Fruit fly (Drosophila melanogaster): ENCODE measurements around the gene CG6766.

The CG6766 gene

DNA sequence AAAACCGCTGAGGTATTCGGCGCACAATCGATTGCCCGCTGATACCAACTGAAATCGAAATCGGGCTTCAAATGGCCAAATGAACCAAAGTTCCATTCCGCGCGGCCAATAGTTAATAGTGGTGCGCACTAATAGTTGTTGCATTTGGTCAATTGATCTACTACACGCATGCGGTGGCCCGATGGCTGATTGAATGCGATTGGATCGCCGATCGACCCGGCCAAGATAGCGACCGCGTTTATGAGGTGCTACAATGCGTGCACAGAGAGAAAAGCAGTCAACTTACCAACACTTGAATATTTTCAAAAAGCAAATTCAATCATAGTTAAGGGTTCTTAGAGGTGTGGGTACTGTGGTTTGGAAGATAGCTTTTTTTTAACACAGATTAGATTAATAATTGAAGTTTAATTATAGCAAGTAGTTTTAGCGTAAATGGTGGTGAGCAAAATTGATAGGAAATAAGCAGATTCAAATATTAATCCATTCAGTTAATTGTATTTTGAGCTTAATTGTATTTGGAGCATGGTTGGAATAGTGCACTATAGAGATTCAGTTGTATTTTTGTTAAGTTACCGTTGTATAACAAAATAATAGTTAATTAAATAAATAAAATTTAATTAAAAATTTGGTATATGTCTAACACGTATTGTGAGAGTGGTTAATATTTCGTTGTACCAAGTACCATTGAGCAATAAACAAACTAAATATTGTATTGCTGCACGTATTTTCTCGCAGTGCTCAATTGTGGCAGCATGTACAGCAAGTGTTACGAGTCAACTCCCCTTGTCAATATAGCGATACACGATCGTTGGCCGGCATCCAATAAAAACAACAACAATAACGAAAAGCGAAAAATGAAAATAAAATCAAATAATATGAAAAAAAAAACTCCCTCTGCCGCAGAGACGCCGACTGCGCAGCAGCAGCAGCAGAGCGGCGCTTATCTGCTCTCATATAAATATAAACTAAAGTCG lies 13.7 kb downstream of the CG6766 start:
- TF ChIP-seq CG6276 (GFP tag; optimal IDR thresholded peaks at IDR 0.05) (peak; percentile 86), Sox102F (GFP tag; optimal IDR thresholded peaks at IDR 0.05) (peak; percentile 43), eg (GFP tag; IDR thresholded peaks at IDR 0.05) (peak; percentile 91), Hr38 (GFP tag; optimal IDR thresholded peaks at IDR 0.05) (no peak), CG34406 (GFP tag; optimal IDR thresholded peaks at IDR 0.05) (peak; percentile 84), Lpt (GFP tag; optimal IDR thresholded peaks at IDR 0.05) (no peak), svp (GFP tag) (peak; percentile 87), Blimp-1 (GFP tag; optimal IDR thresholded peaks at IDR 0.05) (peak; percentile 58), CG11902 (GFP tag; optimal IDR thresholded peaks at IDR 0.05) (peak; percentile 65), spab (GFP tag; optimal IDR thresholded peaks at IDR 0.05) (peak; percentile 75), salr (GFP tag; optimal IDR thresholded peaks at IDR 0.05) (peak; percentile 47 to 88), Sox15 (GFP tag; optimal IDR thresholded peaks at IDR 0.05) (peak; percentile 73), CG11762 (GFP tag; optimal IDR thresholded peaks at IDR 0.05; ENCODE audit: insufficient read depth) (peak; percentile 53), Smox (GFP tag; optimal IDR thresholded peaks at IDR 0.05) (peak; percentile 65), achi (GFP tag; optimal IDR thresholded peaks at IDR 0.05) (peak; percentile 75), Ets96B (tag; optimal IDR thresholded peaks at IDR 0.05) (peak; percentile 77), CG10631 (GFP tag; optimal IDR thresholded peaks at IDR 0.05) (peak; percentile 82), esn (GFP tag; optimal IDR thresholded peaks at IDR 0.05) (peak; percentile 84), CG32006 (GFP tag; optimal IDR thresholded peaks at IDR 0.05) (peak; percentile 92), Gug (GFP tag; IDR thresholded peaks at IDR 0.05) (peak; percentile 56), lz (GFP tag; optimal IDR thresholded peaks at IDR 0.05) (peak; percentile 75), dsx (GFP tag; optimal IDR thresholded peaks at IDR 0.05; ENCODE audit: poor library complexity, severe bottlenecking) (peak; percentile 79), cyc (GFP tag; optimal IDR thresholded peaks at IDR 0.05) (peak; percentile 40), Met (GFP tag; optimal IDR thresholded peaks at IDR 0.05) (peak; percentile 64), CG4318 (GFP tag; optimal IDR thresholded peaks at IDR 0.05) (peak; percentile 84), CG6808 (GFP tag; optimal IDR thresholded peaks at IDR 0.05) (peak; percentile 85), fd85E (GFP tag; optimal IDR thresholded peaks at IDR 0.05) (no peak), Hr39 (GFP tag; optimal IDR thresholded peaks at IDR 0.05) (peak; percentile 81), CG8119 (GFP tag; IDR thresholded peaks at IDR 0.05) (peak; percentile 69; the same call in 2 of the 3 replicates), Hr4 (GFP tag; optimal IDR thresholded peaks at IDR 0.05) (peak; percentile 50), CG10669 (GFP tag; optimal IDR thresholded peaks at IDR 0.05) (peak; percentile 70), fd59A (GFP tag; optimal IDR thresholded peaks at IDR 0.05) (peak; percentile 71), Ets21C (GFP tag; optimal IDR thresholded peaks at IDR 0.05) (peak; percentile 62), ss (GFP tag; optimal IDR thresholded peaks at IDR 0.05) (peak; percentile 91 to 92), CG7368 (GFP tag; optimal IDR thresholded peaks at IDR 0.05) (no peak), CG16779 (tag; optimal IDR thresholded peaks at IDR 0.05) (peak; percentile 67), OdsH (GFP tag; optimal IDR thresholded peaks at IDR 0.05) (peak; percentile 72), Sox14 (GFP tag; optimal IDR thresholded peaks at IDR 0.05) (peak; percentile 68), CG31627 (GFP tag; optimal IDR thresholded peaks at IDR 0.05) (peak; percentile 74), acj6 (GFP tag; optimal IDR thresholded peaks at IDR 0.05) (peak; percentile 79), CG8319 (GFP tag; optimal IDR thresholded peaks at IDR 0.05) (peak; percentile 50), CG3919 (GFP tag; optimal IDR thresholded peaks at IDR 0.05) (peak; percentile 80), CG6854 (GFP tag; optimal IDR thresholded peaks at IDR 0.05) (peak; percentile 65), CG6163 (GFP tag; IDR thresholded peaks at IDR 0.05) (peak; percentile 79; the same call in 2 of the 3 replicates), CG11294 (GFP tag; IDR thresholded peaks at IDR 0.05) (peak; percentile 43), CG6792 (GFP tag; optimal IDR thresholded peaks at IDR 0.05) (peak; percentile 68), net (GFP tag; optimal IDR thresholded peaks at IDR 0.05) (peak; percentile 60), Eip93F (GFP tag; optimal IDR thresholded peaks at IDR 0.05) (peak; percentile 29), CG8632 (GFP tag; optimal IDR thresholded peaks at IDR 0.05) (peak; percentile 80)
